Fruit fly (Drosophila melanogaster) whole organism, embryonic: Measurements from ENCODE around the gene CG4596.
A peak's percentile ranks its signal among the peaks of the same experiment; 100 is the strongest.

Experiments
- CG10147 ChIP-seq: fragments of 200-800 bp; sonication (Bioruptor generic); optimal IDR thresholded peaks from 2 replicates; lab custom pipeline; 2019; ENCODE audit warnings: missing biosample characterization, mild to moderate bottlenecking, missing genetic modification characterization, moderate library complexity
- CG11093 ChIP-seq: fragments of 200-800 bp; sonication (Bioruptor generic); IDR thresholded peaks from 3 replicates; pipeline ENCODE4 v1.3.6; 2022; ENCODE audit warnings: missing biosample characterization, missing genetic modification characterization
- CG12659 ChIP-seq: fragments of 200-800 bp; sonication (Bioruptor generic); optimal IDR thresholded peaks from 3 replicates; lab custom pipeline; 2017; ENCODE audit warnings: mild to moderate bottlenecking, missing biosample characterization, missing genetic modification reagents, missing genetic modification characterization
- CG13624 ChIP-seq: fragments of 200-800 bp; sonication (Bioruptor generic); optimal IDR thresholded peaks from 2 replicates; lab custom pipeline; 2016; ENCODE audit warnings: missing biosample characterization, missing genetic modification characterization
- CG14014 ChIP-seq: fragments of 200-800 bp; sonication (Bioruptor generic); IDR thresholded peaks from 2 replicates; pipeline ENCODE4 v1.3.6; 2022; ENCODE audit warnings: missing biosample characterization, missing genetic modification characterization
- CG14441 ChIP-seq: fragments of 200-800 bp; sonication (Bioruptor generic); IDR thresholded peaks from 2 replicates; pipeline ENCODE4 v1.3.6; 2022; ENCODE audit warnings: missing biosample characterization, missing genetic modification characterization
- CG18619 ChIP-seq: fragments of 200-800 bp; sonication (Bioruptor generic); optimal IDR thresholded peaks from 3 replicates; lab custom pipeline; 2017; ENCODE audit warnings: missing biosample characterization, mild to moderate bottlenecking, missing genetic modification characterization
- CG2129 ChIP-seq: fragments of 200-800 bp; sonication (Bioruptor generic); IDR thresholded peaks from 2 replicates; pipeline ENCODE4 v1.3.6; 2022; ENCODE audit warnings: missing biosample characterization, missing genetic modification characterization; ENCODE audit not compliant: partially characterized antibody
- CG31441 ChIP-seq: fragments of 200-800 bp; sonication (Bioruptor generic); IDR thresholded peaks from 2 replicates; pipeline ENCODE4 v1.3.6; 2022; ENCODE audit warnings: missing biosample characterization, missing genetic modification characterization
- CG3163 ChIP-seq: fragments of 200-800 bp; sonication (Bioruptor generic); optimal IDR thresholded peaks from 3 replicates; lab custom pipeline; 2016; ENCODE audit warnings: missing biosample characterization, missing genetic modification characterization
- CG3995 ChIP-seq: fragments of 200-800 bp; sonication (Bioruptor generic); optimal IDR thresholded peaks from 3 replicates; lab custom pipeline; 2016; ENCODE audit warnings: missing biosample characterization, missing genetic modification characterization
- CG6765 ChIP-seq: fragments of 200-800 bp; sonication (Bioruptor generic); optimal IDR thresholded peaks from 3 replicates; lab custom pipeline; 2017; ENCODE audit warnings: missing biosample characterization, mild to moderate bottlenecking, missing genetic modification characterization
- CG8944 ChIP-seq: fragments of 200-800 bp; sonication (Bioruptor generic); optimal IDR thresholded peaks from 3 replicates; lab custom pipeline; 2016; ENCODE audit warnings: missing biosample characterization, missing genetic modification characterization
- Dll ChIP-seq: fragments of 200-800 bp; sonication (Bioruptor generic); IDR thresholded peaks from 4 replicates; pipeline ENCODE4 v1.3.6; 2022; ENCODE audit warnings: missing biosample characterization, missing genetic modification characterization; ENCODE audit not compliant: partially characterized antibody
- Doc3 ChIP-seq: fragments of 200-800 bp; sonication (Bioruptor generic); IDR thresholded peaks from 3 replicates; pipeline ENCODE4 v1.3.6; 2022; ENCODE audit warnings: missing biosample characterization, missing genetic modification characterization; ENCODE audit not compliant: partially characterized antibody
- Drgx ChIP-seq: fragments of 200-800 bp; sonication (Bioruptor generic); IDR thresholded peaks from 2 replicates; pipeline ENCODE4 v1.3.6; 2022; ENCODE audit warnings: missing biosample characterization, missing genetic modification characterization
- Hand ChIP-seq: fragments of 200-800 bp; sonication (Bioruptor generic); optimal IDR thresholded peaks from 2 replicates; lab custom pipeline; 2017; ENCODE audit warnings: mild to moderate bottlenecking, missing biosample characterization, missing genetic modification reagents, missing genetic modification characterization
- Hsf ChIP-seq: fragments of 200-800 bp; sonication (Bioruptor generic); optimal IDR thresholded peaks from 3 replicates; lab custom pipeline; 2016; ENCODE audit warnings: missing biosample characterization, missing genetic modification characterization
- Mad ChIP-seq: fragments of 200-800 bp; sonication (Bioruptor generic); optimal IDR thresholded peaks from 2 replicates; lab custom pipeline; 2016; ENCODE audit warnings: missing biosample characterization, missing genetic modification characterization
- NfI ChIP-seq: fragments of 200-800 bp; sonication (Bioruptor generic); optimal IDR thresholded peaks from 3 replicates; lab custom pipeline; 2018; ENCODE audit warnings: missing biosample characterization, mild to moderate bottlenecking, missing genetic modification characterization, moderate library complexity
- Side ChIP-seq: fragments of 200-800 bp; sonication (Bioruptor generic); optimal IDR thresholded peaks from 2 replicates; lab custom pipeline; 2016; ENCODE audit warnings: missing biosample characterization, missing genetic modification characterization
- YL-1 ChIP-seq: fragments of 200-800 bp; sonication (Bioruptor generic); optimal IDR thresholded peaks from 3 replicates; lab custom pipeline; 2017; ENCODE audit warnings: missing biosample characterization, mild to moderate bottlenecking, missing genetic modification characterization
- ac ChIP-seq: fragments of 200-800 bp; sonication (Bioruptor generic); optimal IDR thresholded peaks from 3 replicates; lab custom pipeline; 2017; ENCODE audit warnings: missing biosample characterization, mild to moderate bottlenecking, missing genetic modification characterization
- bbx ChIP-seq: fragments of 200-800 bp; sonication (Bioruptor generic); IDR thresholded peaks from 2 replicates; pipeline ENCODE4 v1.3.6; 2022; ENCODE audit warnings: missing biosample characterization, missing genetic modification characterization; ENCODE audit not compliant: partially characterized antibody
- br ChIP-seq: fragments of >200 bp; optimal IDR thresholded peaks from 2 replicates; lab custom pipeline; 2017
- cato ChIP-seq: fragments of 200-800 bp; sonication (Bioruptor generic); optimal IDR thresholded peaks from 2 replicates; lab custom pipeline; 2016; ENCODE audit warnings: missing biosample characterization, missing genetic modification characterization, borderline replicate concordance
- caup ChIP-seq: fragments of 200-800 bp; sonication (Bioruptor generic); optimal IDR thresholded peaks from 3 replicates; lab custom pipeline; 2017; ENCODE audit warnings: missing biosample characterization, mild to moderate bottlenecking, missing genetic modification characterization, moderate library complexity; ENCODE audit not compliant: severe bottlenecking
- croc ChIP-seq: fragments of 200-800 bp; sonication (Bioruptor generic); conservative IDR thresholded peaks from 3 replicates; pipeline ENCODE4 v1.3.6; 2022; ENCODE audit warnings: missing biosample characterization, missing genetic modification characterization
- eve ChIP-seq, 2 experiments: fragments of >200 bp; optimal IDR thresholded peaks; 2 replicates each; lab custom pipeline; 2017; ENCODE audit warnings: missing biosample characterization in 2 of 2, missing genetic modification characterization in 2 of 2
- gro ChIP-seq: fragments of 200-800 bp; sonication (Bioruptor generic); optimal IDR thresholded peaks from 2 replicates; lab custom pipeline; 2016; ENCODE audit warnings: missing biosample characterization, missing genetic modification characterization
- jigr1 ChIP-seq: fragments of 200-800 bp; sonication (Bioruptor generic); IDR thresholded peaks from 3 replicates; pipeline ENCODE4 v1.3.6; 2022; ENCODE audit warnings: missing biosample characterization, missing genetic modification characterization
- lbe ChIP-seq: fragments of 200-800 bp; sonication (Bioruptor generic); optimal IDR thresholded peaks from 2 replicates; lab custom pipeline; 2016; ENCODE audit warnings: missing biosample characterization, mild to moderate bottlenecking, missing genetic modification characterization
- ranshi ChIP-seq: fragments of 200-800 bp; sonication (Bioruptor generic); IDR thresholded peaks from 2 replicates; pipeline ENCODE4 v1.3.6; 2022; ENCODE audit warnings: missing biosample characterization, missing genetic modification characterization
- sc ChIP-seq, 3 experiments: fragments of >200 bp in 2 of 3; fragments of 200-800 bp in 1 of 3; sonication (Bioruptor generic) in 1 of 3; optimal IDR thresholded peaks; 2 replicates in 2 of 3; 3 replicates in 1 of 3; lab custom pipeline; 2017; ENCODE audit warnings: mild to moderate bottlenecking in 1 of 3, missing biosample characterization in 1 of 3, missing genetic modification characterization in 1 of 3, missing genetic modification reagents in 1 of 3
- sd ChIP-seq: fragments of 200-800 bp; sonication (Bioruptor generic); optimal IDR thresholded peaks from 3 replicates; lab custom pipeline; 2018; ENCODE audit warnings: missing biosample characterization, mild to moderate bottlenecking, missing genetic modification characterization, moderate library complexity
- sens ChIP-seq: fragments of 200-800 bp; sonication (Bioruptor generic); peaks from one replicate; lab custom pipeline; 2016; ENCODE audit warnings: missing biosample characterization, missing genetic modification characterization
- unc-4 ChIP-seq: fragments of 200-800 bp; sonication (Bioruptor generic); IDR thresholded peaks from 2 replicates; pipeline ENCODE4 v1.3.6; 2022; ENCODE audit warnings: missing biosample characterization, missing genetic modification characterization; ENCODE audit not compliant: partially characterized antibody

The CG4596 gene

dm6 chr3R:10888633-10889519 is 16.0 kb downstream of the CG4596 start (continued):
- TF ChIP-seq CG8944 (GFP tag; lab: Kevin White, UChicago) (no peak), croc (GFP tag; lab: Robert Waterston, UW) (no peak), jigr1 (GFP tag; lab: Robert Waterston, UW) (no peak), br (lab: Kevin White, UChicago) (no peak), caup (GFP tag; lab: Kevin White, UChicago) (peak; percentile 30), CG3163 (GFP tag; lab: Kevin White, UChicago) (peak; percentile 98), gro (GFP tag; lab: Kevin White, UChicago) (peak; percentile 48), CG14441 (peak; percentile 38; the same call in 1 of the 2 replicates), NfI (GFP tag; lab: Kevin White, UChicago) (peak; percentile 17), CG6765 (peak; percentile 17), Hsf (GFP tag; lab: Kevin White, UChicago) (no peak), Dll (GFP tag; lab: Robert Waterston, UW) (peak; percentile 57; the same call in 3 of the 4 replicates), CG3995 (peak; percentile 58), CG11093 (no peak), Hand (GFP tag; lab: Kevin White, UChicago) (peak; percentile 44), ranshi (GFP tag; lab: Robert Waterston, UW) (no peak; the same call in 1 of the 2 replicates), Mad (GFP tag; lab: Kevin White, UChicago) (no peak), ac (GFP tag; lab: Kevin White, UChicago) (no peak), sc (optimal IDR thresholded peaks at IDR 0.05; lab: Kevin White, UChicago) (no peak), sc (GFP tag; optimal IDR thresholded peaks at IDR 0.05; lab: Kevin White, UChicago) (no peak), bbx (GFP tag; lab: Robert Waterston, UW) (no peak), eve (GFP tag; optimal IDR thresholded peaks at IDR 0.05; lab: Kevin White, UChicago) (no peak), sd (tag; lab: Kevin White, UChicago) (no peak), CG10147 (peak; percentile 20), lbe (GFP tag; lab: Kevin White, UChicago) (peak; percentile 57), CG18619 (GFP tag; lab: Kevin White, UChicago) (no peak), CG31441 (GFP tag; lab: Robert Waterston, UW) (no peak), Side (peak; percentile 4), CG13624 (GFP tag; lab: Kevin White, UChicago) (no peak), CG14014 (peak; percentile 63; the same call in 1 of the 2 replicates), Doc3 (GFP tag; lab: Robert Waterston, UW) (no peak), CG2129 (GFP tag; lab: Robert Waterston, UW) (no peak), CG12659 (no peak), sens (GFP tag; lab: Kevin White, UChicago) (peak; percentile 80)

dm6 chr3R:10889520-10889887 is 16.7 kb downstream of the CG4596 start, which contains the start of gene Ak3:
TSS of gene Ak3 (minus strand) at chr3R:10889588.
- TF ChIP-seq sens (GFP tag; lab: Kevin White, UChicago) (peak; percentile 43), YL-1 (no peak), Drgx (GFP tag; lab: Robert Waterston, UW) (no peak), unc-4 (0 out of 2 replicates have a peak, but pooled peaks have one; percentile 3), cato (GFP tag; lab: Kevin White, UChicago) (no peak)
